Worm (Caenorhabditis elegans): Measurements from ENCODE around the gene C49C3.6.

ce11 chrIV:17291629-17292199, 39.6 kb upstream of the C49C3.6 start, which contains the start of the genes T28F3.11 and slc-17.4:
- TF ChIP-seq hmg-11 (tag; optimal IDR thresholded peaks at IDR 0.05) (no peak), nhr-237 (tag; optimal IDR thresholded peaks at IDR 0.05) (no peak)
